Fruit fly (Drosophila melanogaster) whole organism, embryonic: ENCODE results near the gene RpL37-1.
A peak's percentile ranks its signal among the peaks of the same experiment; 100 is the strongest.

Experiments used
- Ada2b ChIP-seq: fragments of 200-800 bp; sonication (Bioruptor generic); IDR thresholded peaks from 2 replicates; pipeline ENCODE4 v1.3.6; 2022; ENCODE audit warnings: missing biosample characterization, missing genetic modification characterization
- Adf1 ChIP-seq: fragments of 200-800 bp; sonication (Bioruptor generic); IDR thresholded peaks from 2 replicates; pipeline ENCODE4 v1.3.6; 2022; ENCODE audit warnings: missing biosample characterization, missing genetic modification characterization
- CG10274 ChIP-seq: fragments of 200-800 bp; sonication (Bioruptor generic); optimal IDR thresholded peaks from 3 replicates; lab custom pipeline; 2017; ENCODE audit warnings: missing biosample characterization, mild to moderate bottlenecking, missing genetic modification characterization
- CG11504 ChIP-seq: fragments of 200-800 bp; sonication (Bioruptor generic); optimal IDR thresholded peaks from 3 replicates; lab custom pipeline; 2019; ENCODE audit warnings: missing biosample characterization, mild to moderate bottlenecking, missing genetic modification characterization, moderate library complexity
- CG12104 ChIP-seq: fragments of 200-800 bp; sonication (Bioruptor generic); optimal IDR thresholded peaks from 3 replicates; lab custom pipeline; 2016; ENCODE audit warnings: missing biosample characterization, missing genetic modification characterization
- CG13424 ChIP-seq: fragments of 200-800 bp; sonication (Bioruptor generic); optimal IDR thresholded peaks from 2 replicates; lab custom pipeline; 2019; ENCODE audit warnings: missing biosample characterization, mild to moderate bottlenecking, missing genetic modification characterization, moderate library complexity
- CG15514 ChIP-seq: fragments of 200-800 bp; sonication (Bioruptor generic); optimal IDR thresholded peaks from 3 replicates; lab custom pipeline; 2017; ENCODE audit warnings: missing biosample characterization, missing genetic modification characterization, mild to moderate bottlenecking, moderate library complexity, missing genetic modification reagents
- CG1602 ChIP-seq: fragments of 200-800 bp; sonication (Bioruptor generic); optimal IDR thresholded peaks from 3 replicates; lab custom pipeline; 2016; ENCODE audit warnings: missing biosample characterization, missing genetic modification characterization
- CG1603 ChIP-seq: fragments of 200-800 bp; sonication (Bioruptor generic); optimal IDR thresholded peaks from 2 replicates; lab custom pipeline; 2019; ENCODE audit warnings: missing biosample characterization, mild to moderate bottlenecking, missing genetic modification characterization, moderate library complexity
- CG17802 ChIP-seq: fragments of 200-800 bp; sonication (Bioruptor generic); optimal IDR thresholded peaks from 2 replicates; lab custom pipeline; 2018; ENCODE audit warnings: missing biosample characterization, mild to moderate bottlenecking, missing genetic modification characterization, moderate library complexity
- CG1792 ChIP-seq: fragments of 200-800 bp; sonication (Bioruptor generic); optimal IDR thresholded peaks from 2 replicates; lab custom pipeline; 2016; ENCODE audit warnings: missing biosample characterization, missing genetic modification characterization
- CG2202 ChIP-seq: fragments of 200-800 bp; sonication (Bioruptor generic); optimal IDR thresholded peaks from 2 replicates; lab custom pipeline; 2018; ENCODE audit warnings: missing biosample characterization, mild to moderate bottlenecking, missing genetic modification characterization
- CG31441 ChIP-seq: fragments of 200-800 bp; sonication (Bioruptor generic); IDR thresholded peaks from 2 replicates; pipeline ENCODE4 v1.3.6; 2022; ENCODE audit warnings: missing biosample characterization, missing genetic modification characterization
- CG3281 ChIP-seq: fragments of 200-800 bp; sonication (Bioruptor generic); optimal IDR thresholded peaks from 3 replicates; lab custom pipeline; 2017; ENCODE audit warnings: missing biosample characterization, mild to moderate bottlenecking, missing genetic modification characterization
- CG4360 ChIP-seq: fragments of 200-800 bp; sonication (Bioruptor generic); IDR thresholded peaks from 2 replicates; pipeline ENCODE4 v1.3.6; 2022; ENCODE audit warnings: missing biosample characterization, missing genetic modification characterization
- CG43689 ChIP-seq: fragments of 200-800 bp; sonication (Bioruptor generic); IDR thresholded peaks from 2 replicates; pipeline ENCODE4 v1.3.6; 2022; ENCODE audit warnings: missing biosample characterization, missing genetic modification characterization
- CG4424 ChIP-seq: fragments of 200-800 bp; sonication (Bioruptor generic); optimal IDR thresholded peaks from 3 replicates; lab custom pipeline; 2016; ENCODE audit warnings: missing biosample characterization, missing genetic modification characterization
- CG4730 ChIP-seq: fragments of 200-800 bp; sonication (Bioruptor generic); IDR thresholded peaks from 2 replicates; pipeline ENCODE4 v1.3.6; 2022; ENCODE audit warnings: missing biosample characterization, missing genetic modification characterization
- CG5953 ChIP-seq: fragments of 200-800 bp; sonication (Bioruptor generic); IDR thresholded peaks from 2 replicates; pipeline ENCODE4 v1.3.6; 2022; ENCODE audit warnings: missing biosample characterization, missing genetic modification characterization
- CG7357 ChIP-seq: fragments of 200-800 bp; sonication (Bioruptor generic); IDR thresholded peaks from 3 replicates; pipeline ENCODE4 v1.3.6; 2022; ENCODE audit warnings: missing biosample characterization, missing genetic modification characterization
- Chrac-16 ChIP-seq: fragments of 200-800 bp; sonication (Bioruptor generic); optimal IDR thresholded peaks from 3 replicates; lab custom pipeline; 2016; ENCODE audit warnings: missing biosample characterization, missing genetic modification characterization
- Dad ChIP-seq: fragments of 200-800 bp; sonication (Bioruptor generic); optimal IDR thresholded peaks from 3 replicates; lab custom pipeline; 2016; ENCODE audit warnings: missing biosample characterization, missing genetic modification characterization
- Dbx ChIP-seq: fragments of 200-800 bp; sonication (Bioruptor generic); IDR thresholded peaks from 3 replicates; pipeline ENCODE4 v1.3.6; 2022; ENCODE audit warnings: missing biosample characterization, missing genetic modification characterization
- Dek ChIP-seq: fragments of 200-800 bp; sonication (Bioruptor generic); optimal IDR thresholded peaks from 3 replicates; lab custom pipeline; 2019; ENCODE audit warnings: missing biosample characterization, mild to moderate bottlenecking, missing genetic modification characterization, moderate library complexity
- HLHmδ ChIP-seq: fragments of 200-800 bp; sonication (Bioruptor generic); optimal IDR thresholded peaks from 2 replicates; lab custom pipeline; 2018; ENCODE audit warnings: missing biosample characterization, mild to moderate bottlenecking, missing genetic modification characterization, moderate library complexity
- Hey ChIP-seq: fragments of 200-800 bp; sonication (Bioruptor generic); optimal IDR thresholded peaks from 3 replicates; lab custom pipeline; 2018; ENCODE audit warnings: missing biosample characterization, mild to moderate bottlenecking, missing genetic modification characterization
- Hmx ChIP-seq: fragments of 200-800 bp; sonication (Bioruptor generic); optimal IDR thresholded peaks from 2 replicates; lab custom pipeline; 2016; ENCODE audit warnings: missing biosample characterization, missing genetic modification characterization
- Kr ChIP-seq: fragments of 200-800 bp; sonication (Bioruptor generic); optimal IDR thresholded peaks from 2 replicates; lab custom pipeline; 2017; ENCODE audit warnings: missing biosample characterization, mild to moderate bottlenecking, missing genetic modification characterization
- Max ChIP-seq: fragments of 200-800 bp; sonication (Bioruptor generic); optimal IDR thresholded peaks from 2 replicates; lab custom pipeline; 2016; ENCODE audit warnings: missing biosample characterization, mild to moderate bottlenecking, missing genetic modification characterization
- Side ChIP-seq: fragments of 200-800 bp; sonication (Bioruptor generic); optimal IDR thresholded peaks from 2 replicates; lab custom pipeline; 2016; ENCODE audit warnings: missing biosample characterization, missing genetic modification characterization
- bab2 ChIP-seq: fragments of 200-800 bp; sonication (Bioruptor generic); optimal IDR thresholded peaks from 2 replicates; lab custom pipeline; 2016; ENCODE audit warnings: missing biosample characterization, missing genetic modification characterization
- br ChIP-seq: fragments of >200 bp; optimal IDR thresholded peaks from 2 replicates; lab custom pipeline; 2017
- cas ChIP-seq: fragments of 200-800 bp; sonication (Bioruptor generic); IDR thresholded peaks from 2 replicates; pipeline ENCODE4 v1.3.6; 2022; ENCODE audit warnings: missing biosample characterization, missing genetic modification characterization
- fd102C ChIP-seq: fragments of 200-800 bp; sonication (Bioruptor generic); optimal IDR thresholded peaks from 2 replicates; lab custom pipeline; 2018; ENCODE audit warnings: missing biosample characterization, mild to moderate bottlenecking, missing genetic modification characterization, moderate library complexity
- fu2 ChIP-seq: fragments of 200-800 bp; sonication (Bioruptor generic); optimal IDR thresholded peaks from 2 replicates; lab custom pipeline; 2016; ENCODE audit warnings: missing biosample characterization, missing genetic modification characterization
- gem ChIP-seq: fragments of 200-800 bp; sonication (Bioruptor generic); optimal IDR thresholded peaks from 2 replicates; lab custom pipeline; 2019; ENCODE audit warnings: missing biosample characterization, mild to moderate bottlenecking, missing genetic modification characterization, moderate library complexity
- jumu ChIP-seq: fragments of 200-800 bp; sonication (Bioruptor generic); optimal IDR thresholded peaks from 3 replicates; lab custom pipeline; 2016; ENCODE audit warnings: missing biosample characterization, missing genetic modification characterization
- kah ChIP-seq: fragments of 200-800 bp; sonication (Bioruptor generic); optimal IDR thresholded peaks from 2 replicates; lab custom pipeline; 2018; ENCODE audit warnings: missing biosample characterization, mild to moderate bottlenecking, missing genetic modification characterization
- lab ChIP-seq: fragments of 200-800 bp; sonication (Bioruptor generic); optimal IDR thresholded peaks from 3 replicates; lab custom pipeline; 2017; ENCODE audit warnings: missing biosample characterization, missing genetic modification characterization, mild to moderate bottlenecking, moderate library complexity, missing genetic modification reagents
- lola ChIP-seq, 3 experiments: fragments of >200 bp in 2 of 3; fragments of 200-800 bp in 1 of 3; sonication (Bioruptor generic) in 1 of 3; optimal IDR thresholded peaks; 2 replicates each; lab custom pipeline; 2017 to 2019; ENCODE audit warnings: missing biosample characterization in 3 of 3, missing genetic modification characterization in 3 of 3, mild to moderate bottlenecking in 1 of 3, moderate library complexity in 1 of 3
- mam ChIP-seq: fragments of 200-800 bp; sonication (Bioruptor generic); optimal IDR thresholded peaks from 3 replicates; lab custom pipeline; 2016; ENCODE audit warnings: missing biosample characterization, missing genetic modification characterization
- nerfin-1 ChIP-seq: fragments of 200-800 bp; sonication (Bioruptor generic); optimal IDR thresholded peaks from 3 replicates; lab custom pipeline; 2019; ENCODE audit warnings: missing biosample characterization, mild to moderate bottlenecking, missing genetic modification characterization, moderate library complexity
- odd ChIP-seq: fragments of 200-800 bp; sonication (Bioruptor generic); optimal IDR thresholded peaks from 2 replicates; lab custom pipeline; 2017; ENCODE audit warnings: missing biosample characterization, mild to moderate bottlenecking, missing genetic modification characterization
- pnt ChIP-seq: fragments of 200-800 bp; sonication (Bioruptor generic); optimal IDR thresholded peaks from 3 replicates; lab custom pipeline; 2016; ENCODE audit warnings: missing biosample characterization, missing genetic modification characterization
- ranshi ChIP-seq: fragments of 200-800 bp; sonication (Bioruptor generic); IDR thresholded peaks from 2 replicates; pipeline ENCODE4 v1.3.6; 2022; ENCODE audit warnings: missing biosample characterization, missing genetic modification characterization
- sc ChIP-seq, 3 experiments: fragments of >200 bp in 2 of 3; fragments of 200-800 bp in 1 of 3; sonication (Bioruptor generic) in 1 of 3; optimal IDR thresholded peaks; 2 replicates in 2 of 3; 3 replicates in 1 of 3; lab custom pipeline; 2017; ENCODE audit warnings: mild to moderate bottlenecking in 1 of 3, missing biosample characterization in 1 of 3, missing genetic modification characterization in 1 of 3, missing genetic modification reagents in 1 of 3
- sisA ChIP-seq: fragments of 200-800 bp; sonication (Bioruptor generic); IDR thresholded peaks from 2 replicates; pipeline ENCODE4 v1.3.6; 2022; ENCODE audit warnings: missing biosample characterization, missing genetic modification characterization
- sob ChIP-seq: fragments of 200-800 bp; sonication (Bioruptor generic); IDR thresholded peaks from 2 replicates; pipeline ENCODE4 v1.3.6; 2022; ENCODE audit warnings: missing biosample characterization, missing genetic modification characterization
- sqz ChIP-seq: fragments of 200-800 bp; sonication (Bioruptor generic); optimal IDR thresholded peaks from 3 replicates; lab custom pipeline; 2018; ENCODE audit warnings: missing biosample characterization, mild to moderate bottlenecking, missing genetic modification characterization
- tup ChIP-seq: fragments of 200-800 bp; sonication (Bioruptor generic); optimal IDR thresholded peaks from 2 replicates; lab custom pipeline; 2016; ENCODE audit warnings: missing biosample characterization, mild to moderate bottlenecking, missing genetic modification characterization, moderate library complexity
- z ChIP-seq: fragments of 200-800 bp; sonication (Bioruptor generic); IDR thresholded peaks from 3 replicates; pipeline ENCODE4 v1.3.6; 2022; ENCODE audit warnings: missing biosample characterization, missing genetic modification characterization

Gene RpL37-1

dm6 chrX:15120116-15120515 lies 19.1 kb downstream of the RpL37-1 start (continued):
- TF ChIP-seq z (no peak), sisA (GFP tag; lab: Robert Waterston, UW) (peak; percentile 40), CG17802 (tag; lab: Kevin White, UChicago) (no peak), CG1603 (tag; lab: Kevin White, UChicago) (peak; percentile 31), Max (GFP tag; lab: Kevin White, UChicago) (no peak), sob (GFP tag; lab: Robert Waterston, UW) (peak; percentile 48; the same call in 1 of the 2 replicates), nerfin-1 (tag; lab: Kevin White, UChicago) (no peak), odd (no peak), CG5953 (GFP tag; lab: Robert Waterston, UW) (no peak), Hey (tag; lab: Kevin White, UChicago) (no peak), CG13424 (tag; lab: Kevin White, UChicago) (peak; percentile 37), CG11504 (peak; percentile 62), HLHmδ (GFP tag; lab: Kevin White, UChicago) (no peak), sc (optimal IDR thresholded peaks at IDR 0.05; lab: Kevin White, UChicago) (no peak), sc (GFP tag; optimal IDR thresholded peaks at IDR 0.05; lab: Kevin White, UChicago) (no peak), kah (no peak), CG31441 (GFP tag; lab: Robert Waterston, UW) (peak; percentile 43), jumu (GFP tag; lab: Kevin White, UChicago) (no peak), lola (GFP tag; optimal IDR thresholded peaks at IDR 0.05; lab: Kevin White, UChicago) (no peak), Hmx (no peak), fd102C (GFP tag; lab: Kevin White, UChicago) (no peak), fu2 (GFP tag; lab: Kevin White, UChicago) (no peak), CG2202 (tag; lab: Kevin White, UChicago) (no peak), pnt (no peak), gem (tag; lab: Kevin White, UChicago) (peak; percentile 61), CG1792 (no peak), Kr (no peak), Chrac-16 (no peak), CG3281 (peak; percentile 65), CG4360 (GFP tag; lab: Robert Waterston, UW) (no peak), CG10274 (peak; percentile 4), CG4730 (GFP tag; lab: Robert Waterston, UW) (0 out of 2 replicates have a peak, but pooled peaks have one; percentile 6), Ada2b (GFP tag; lab: Robert Waterston, UW) (peak; percentile 9; the same call in 1 of the 2 replicates), CG12104 (GFP tag; lab: Kevin White, UChicago) (no peak), Adf1 (GFP tag; lab: Robert Waterston, UW) (0 out of 2 replicates have a peak, but pooled peaks have one; percentile 26), bab2 (GFP tag; lab: Kevin White, UChicago) (no peak), ranshi (GFP tag; lab: Robert Waterston, UW) (peak; percentile 28; the same call in 1 of the 2 replicates), sqz (GFP tag; lab: Kevin White, UChicago) (no peak), br (lab: Kevin White, UChicago) (no peak), lab (GFP tag; lab: Kevin White, UChicago) (peak; percentile 66), CG1602 (GFP tag; lab: Kevin White, UChicago) (no peak), cas (0 out of 2 replicates have a peak, but pooled peaks have one; percentile 5), Dbx (GFP tag; lab: Robert Waterston, UW) (peak; percentile 48; the same call in 2 of the 3 replicates), Dek (tag; lab: Kevin White, UChicago) (peak; percentile 49), CG7357 (GFP tag; lab: Robert Waterston, UW) (0 out of 3 replicates have a peak, but pooled peaks have one; percentile 24), Dad (GFP tag; lab: Kevin White, UChicago) (no peak), tup (GFP tag; lab: Kevin White, UChicago) (no peak), CG43689 (GFP tag; lab: Robert Waterston, UW) (no peak), CG4424 (GFP tag; lab: Kevin White, UChicago) (no peak), mam (GFP tag; lab: Kevin White, UChicago) (peak; percentile 54), Side (GFP tag; lab: Kevin White, UChicago) (no peak), CG15514 (GFP tag; lab: Kevin White, UChicago) (peak; percentile 38)
